Fruit fly (Drosophila melanogaster) whole organism, embryonic: ENCODE results near the gene CG16710.

ENCODE experiments used
- Antp ChIP-seq: fragments of 200-800 bp; sonication (Bioruptor generic); optimal IDR thresholded peaks from 3 replicates; lab custom pipeline; 2016; ENCODE audit warnings: missing biosample characterization, missing genetic modification characterization
- B-H1 ChIP-seq: fragments of 200-800 bp; sonication (Bioruptor generic); IDR thresholded peaks from 3 replicates; pipeline ENCODE4 v1.3.6; 2022; ENCODE audit warnings: missing biosample characterization, missing genetic modification characterization
- CG11085 ChIP-seq: fragments of 200-800 bp; sonication (Bioruptor generic); IDR thresholded peaks from 2 replicates; pipeline ENCODE4 v1.3.6; 2022; ENCODE audit warnings: missing biosample characterization, missing genetic modification characterization
- CG12219 ChIP-seq: fragments of 200-800 bp; sonication (Bioruptor generic); optimal IDR thresholded peaks from 3 replicates; lab custom pipeline; 2018; ENCODE audit warnings: missing biosample characterization, mild to moderate bottlenecking, missing genetic modification characterization
- CG12744 ChIP-seq: fragments of 200-800 bp; sonication (Bioruptor generic); optimal IDR thresholded peaks from 2 replicates; lab custom pipeline; 2016; ENCODE audit warnings: missing biosample characterization, missing genetic modification characterization
- CG13894 ChIP-seq: fragments of 200-800 bp; sonication (Bioruptor generic); optimal IDR thresholded peaks from 3 replicates; lab custom pipeline; 2018; ENCODE audit warnings: missing biosample characterization, mild to moderate bottlenecking, missing genetic modification characterization, moderate library complexity
- CG14667 ChIP-seq: fragments of 200-800 bp; sonication (Bioruptor generic); IDR thresholded peaks from 2 replicates; pipeline ENCODE4 v1.3.6; 2022; ENCODE audit warnings: missing biosample characterization, missing genetic modification characterization
- CG1603 ChIP-seq: fragments of 200-800 bp; sonication (Bioruptor generic); optimal IDR thresholded peaks from 2 replicates; lab custom pipeline; 2019; ENCODE audit warnings: missing biosample characterization, mild to moderate bottlenecking, missing genetic modification characterization, moderate library complexity
- CG18262 ChIP-seq: fragments of 200-800 bp; optimal IDR thresholded peaks from 3 replicates; lab custom pipeline; 2019; ENCODE audit warnings: missing biosample characterization, mild to moderate bottlenecking, missing genetic modification characterization, moderate library complexity
- CG18764 ChIP-seq: fragments of 200-800 bp; sonication (Bioruptor generic); optimal IDR thresholded peaks from 3 replicates; lab custom pipeline; 2016; ENCODE audit warnings: missing biosample characterization, missing genetic modification characterization
- CG2712 ChIP-seq: fragments of 200-800 bp; optimal IDR thresholded peaks from 3 replicates; lab custom pipeline; 2019; ENCODE audit warnings: missing biosample characterization, mild to moderate bottlenecking, missing genetic modification characterization, moderate library complexity
- CG2875 ChIP-seq: fragments of 200-800 bp; sonication (Bioruptor generic); optimal IDR thresholded peaks from 2 replicates; lab custom pipeline; 2017; ENCODE audit warnings: missing biosample characterization, mild to moderate bottlenecking, missing genetic modification characterization, missing genetic modification reagents
- CG33557 ChIP-seq: fragments of 200-800 bp; sonication (Bioruptor generic); optimal IDR thresholded peaks from 2 replicates; lab custom pipeline; 2019; ENCODE audit warnings: missing biosample characterization, mild to moderate bottlenecking, missing genetic modification characterization, moderate library complexity
- CG3726 ChIP-seq: fragments of 200-800 bp; sonication (Bioruptor generic); IDR thresholded peaks from 3 replicates; pipeline ENCODE4, ENCODE4 v1.3.6; 2022; ENCODE audit warnings: missing biosample characterization, missing genetic modification characterization
- CG6254 ChIP-seq: fragments of 200-800 bp; sonication (Bioruptor generic); optimal IDR thresholded peaks from 3 replicates; lab custom pipeline; 2017; ENCODE audit warnings: mild to moderate bottlenecking, missing biosample characterization, missing genetic modification reagents, missing genetic modification characterization
- CG8089 ChIP-seq: fragments of 200-800 bp; sonication (Bioruptor generic); optimal IDR thresholded peaks from 3 replicates; lab custom pipeline; 2016; ENCODE audit warnings: missing biosample characterization, missing genetic modification characterization
- CTCF ChIP-seq: fragments of 200-800 bp; sonication (Bioruptor generic); optimal IDR thresholded peaks from 2 replicates; lab custom pipeline; 2017; ENCODE audit warnings: missing biosample characterization, mild to moderate bottlenecking, missing genetic modification characterization, moderate library complexity
- Camta ChIP-seq: fragments of 200-800 bp; sonication (Bioruptor generic); optimal IDR thresholded peaks from 2 replicates; lab custom pipeline; 2016; ENCODE audit warnings: missing biosample characterization, missing genetic modification characterization
- Dbx ChIP-seq: fragments of 200-800 bp; sonication (Bioruptor generic); IDR thresholded peaks from 3 replicates; pipeline ENCODE4 v1.3.6; 2022; ENCODE audit warnings: missing biosample characterization, missing genetic modification characterization
- Dfd ChIP-seq, 2 experiments: fragments of >200 bp; optimal IDR thresholded peaks; 2 replicates each; lab custom pipeline; 2017; ENCODE audit warnings: missing biosample characterization in 2 of 2, missing genetic modification characterization in 2 of 2
- Dp ChIP-seq: fragments of 200-800 bp; sonication (Bioruptor generic); optimal IDR thresholded peaks from 2 replicates; lab custom pipeline; 2018; ENCODE audit warnings: missing biosample characterization, mild to moderate bottlenecking, missing genetic modification characterization, moderate library complexity
- GATAe ChIP-seq: fragments of 200-800 bp; sonication (Bioruptor generic); conservative IDR thresholded peaks from 2 replicates; pipeline ENCODE4 v1.3.6; 2022; ENCODE audit warnings: missing biosample characterization, missing genetic modification characterization
- Hr3 ChIP-seq: fragments of 200-800 bp; sonication (Bioruptor generic); optimal IDR thresholded peaks from 3 replicates; lab custom pipeline; 2016; ENCODE audit warnings: missing biosample characterization, missing genetic modification characterization
- MBD-R2 ChIP-seq: fragments of 200-800 bp; sonication (Bioruptor generic); IDR thresholded peaks from 2 replicates; pipeline ENCODE4 v1.3.6; 2022; ENCODE audit warnings: missing biosample characterization, missing genetic modification characterization
- Oaz ChIP-seq: fragments of 200-800 bp; sonication (Bioruptor generic); IDR thresholded peaks from 2 replicates; pipeline ENCODE4 v1.3.6; 2022; ENCODE audit warnings: missing biosample characterization, missing genetic modification characterization
- Oli ChIP-seq: fragments of 200-800 bp; sonication (Bioruptor generic); optimal IDR thresholded peaks from 2 replicates; lab custom pipeline; 2018; ENCODE audit warnings: missing biosample characterization, mild to moderate bottlenecking, missing genetic modification characterization, moderate library complexity
- Optix ChIP-seq: fragments of 200-800 bp; sonication (Bioruptor generic); IDR thresholded peaks from 3 replicates; pipeline ENCODE4 v1.3.6; 2022; ENCODE audit warnings: missing biosample characterization, missing genetic modification characterization
- PHDP ChIP-seq: fragments of 200-800 bp; sonication (Bioruptor generic); optimal IDR thresholded peaks from 3 replicates; lab custom pipeline; 2018; ENCODE audit warnings: missing biosample characterization, mild to moderate bottlenecking, missing genetic modification characterization, moderate library complexity
- Pdp1 ChIP-seq, 2 experiments: fragments of 200-800 bp; sonication (Bioruptor generic); optimal IDR thresholded peaks; 3 replicates each; lab custom pipeline; 2016; ENCODE audit warnings: missing biosample characterization in 2 of 2, missing genetic modification characterization in 2 of 2, mild to moderate bottlenecking in 1 of 2, moderate library complexity in 1 of 2
- Sry-δ ChIP-seq: fragments of 200-800 bp; sonication (Bioruptor generic); optimal IDR thresholded peaks from 2 replicates; lab custom pipeline; 2016; ENCODE audit warnings: missing biosample characterization, missing genetic modification characterization
- TFAM ChIP-seq: fragments of 200-800 bp; sonication (Bioruptor generic); optimal IDR thresholded peaks from 2 replicates; lab custom pipeline; 2017; ENCODE audit warnings: missing biosample characterization, missing genetic modification characterization, inconsistent platforms
- YL-1 ChIP-seq: fragments of 200-800 bp; sonication (Bioruptor generic); optimal IDR thresholded peaks from 3 replicates; lab custom pipeline; 2017; ENCODE audit warnings: missing biosample characterization, mild to moderate bottlenecking, missing genetic modification characterization
- ac ChIP-seq: fragments of 200-800 bp; sonication (Bioruptor generic); optimal IDR thresholded peaks from 3 replicates; lab custom pipeline; 2017; ENCODE audit warnings: missing biosample characterization, mild to moderate bottlenecking, missing genetic modification characterization
- aop ChIP-seq: fragments of 200-800 bp; sonication (Bioruptor generic); IDR thresholded peaks from 2 replicates; pipeline ENCODE4 v1.3.6; 2022; ENCODE audit warnings: missing biosample characterization, missing genetic modification characterization
- ap ChIP-seq: fragments of 200-800 bp; sonication (Bioruptor generic); IDR thresholded peaks from 2 replicates; pipeline ENCODE4 v1.3.6; 2022; ENCODE audit warnings: missing biosample characterization, missing genetic modification characterization
- bowl ChIP-seq: fragments of 200-800 bp; sonication (Bioruptor generic); IDR thresholded peaks from 2 replicates; pipeline ENCODE4 v1.3.6; 2022; ENCODE audit warnings: missing biosample characterization, missing genetic modification characterization
- br ChIP-seq: fragments of >200 bp; optimal IDR thresholded peaks from 2 replicates; lab custom pipeline; 2017
- fd102C ChIP-seq: fragments of 200-800 bp; sonication (Bioruptor generic); optimal IDR thresholded peaks from 2 replicates; lab custom pipeline; 2018; ENCODE audit warnings: missing biosample characterization, mild to moderate bottlenecking, missing genetic modification characterization, moderate library complexity
- grau ChIP-seq: fragments of 200-800 bp; optimal IDR thresholded peaks from 3 replicates; lab custom pipeline; 2019; ENCODE audit warnings: missing biosample characterization, mild to moderate bottlenecking, missing genetic modification characterization, moderate library complexity
- hkb ChIP-seq, 2 experiments: fragments of 200-800 bp in 1 of 2; fragments of >200 bp in 1 of 2; sonication (Bioruptor generic) in 1 of 2; IDR thresholded peaks in 1 of 2; optimal IDR thresholded peaks in 1 of 2; 2 replicates each; pipeline versions ENCODE4 v1.3.6 to Lab custom; 2017 to 2022; ENCODE audit warnings: missing biosample characterization in 1 of 2, missing genetic modification characterization in 1 of 2
- jumu ChIP-seq: fragments of 200-800 bp; sonication (Bioruptor generic); optimal IDR thresholded peaks from 3 replicates; lab custom pipeline; 2016; ENCODE audit warnings: missing biosample characterization, missing genetic modification characterization
- klu ChIP-seq: fragments of 200-800 bp; sonication (Bioruptor generic); IDR thresholded peaks from 2 replicates; pipeline ENCODE4 v1.3.6; 2022; ENCODE audit warnings: missing biosample characterization, missing genetic modification characterization
- nerfin-2 ChIP-seq: fragments of 200-800 bp; sonication (Bioruptor generic); IDR thresholded peaks from 2 replicates; pipeline ENCODE4 v1.3.6; 2022; ENCODE audit warnings: missing biosample characterization, missing genetic modification characterization; ENCODE audit not compliant: partially characterized antibody
- pho ChIP-seq: fragments of 200-800 bp; sonication (Bioruptor generic); optimal IDR thresholded peaks from 2 replicates; lab custom pipeline; 2016; ENCODE audit warnings: missing biosample characterization, missing genetic modification characterization
- scrt ChIP-seq: fragments of 200-800 bp; sonication (Bioruptor generic); optimal IDR thresholded peaks from 2 replicates; lab custom pipeline; 2018; ENCODE audit warnings: missing biosample characterization, mild to moderate bottlenecking, missing genetic modification characterization, moderate library complexity
- sens ChIP-seq: fragments of 200-800 bp; sonication (Bioruptor generic); peaks from one replicate; lab custom pipeline; 2016; ENCODE audit warnings: missing biosample characterization, missing genetic modification characterization
- tna ChIP-seq: fragments of 200-800 bp; sonication (Bioruptor generic); IDR thresholded peaks from 2 replicates; pipeline ENCODE4 v1.3.6; 2022; ENCODE audit warnings: missing biosample characterization, missing genetic modification characterization; ENCODE audit not compliant: partially characterized antibody
- toy ChIP-seq: fragments of 200-800 bp; sonication (Bioruptor generic); IDR thresholded peaks from 2 replicates; pipeline ENCODE4 v1.3.6; 2022; ENCODE audit warnings: missing biosample characterization, missing genetic modification characterization
- ttk ChIP-seq: fragments of 200-800 bp; sonication (Bioruptor generic); IDR thresholded peaks from 2 replicates; pipeline ENCODE4 v2.1.2; 2022; ENCODE audit warnings: missing biosample characterization, missing genetic modification characterization
- wdn ChIP-seq: fragments of 200-800 bp; sonication (Bioruptor generic); IDR thresholded peaks from 2 replicates; pipeline ENCODE4 v1.3.6; 2022; ENCODE audit warnings: missing biosample characterization, missing genetic modification characterization

The CG16710 gene

dm6 chr3R:23669401-23670216 lies 12.7 kb upstream of the CG16710 start, which contains the start of gene CG31145 (continued):
- TF ChIP-seq CG18262 (tag; lab: Kevin White, UChicago) = peak; percentile 99
- TF ChIP-seq Oaz (GFP tag; lab: Robert Waterston, UW) = peak; percentile 99
- peak; percentile 100 for TF ChIP-seq Oli (tag; lab: Kevin White, UChicago)
- peak; percentile 99 for TF ChIP-seq grau
- TF ChIP-seq klu (GFP tag; lab: Robert Waterston, UW) = peak; percentile 99
- peak; percentile 98 for TF ChIP-seq CG13894 (tag; lab: Kevin White, UChicago)
- no peak for TF ChIP-seq hkb (optimal IDR thresholded peaks at IDR 0.05; lab: Kevin White, UChicago)
- TF ChIP-seq hkb (GFP tag; IDR thresholded peaks at IDR 0.05; lab: Robert Waterston, UW) = peak; percentile 99
- peak; percentile 100 for TF ChIP-seq sens (GFP tag; lab: Kevin White, UChicago)
- peak; percentile 99 for TF ChIP-seq scrt (GFP tag; lab: Kevin White, UChicago)
- TF ChIP-seq ac (GFP tag; lab: Kevin White, UChicago) = peak; percentile 96
- peak; percentile 99 for TF ChIP-seq jumu (GFP tag; lab: Kevin White, UChicago)
- peak; percentile 99 for TF ChIP-seq Dbx (GFP tag; lab: Robert Waterston, UW)
- TF ChIP-seq PHDP = peak; percentile 100
- TF ChIP-seq br (lab: Kevin White, UChicago) = no peak
- peak in 1 of 2 experiments; percentile 95 for TF ChIP-seq Dfd (GFP tag; optimal IDR thresholded peaks at IDR 0.05; lab: Kevin White, UChicago)
- peak; percentile 70; the same call in 1 of the 2 replicates for TF ChIP-seq tna (GFP tag; lab: Robert Waterston, UW)
- TF ChIP-seq CG12744 (GFP tag; lab: Kevin White, UChicago) = peak; percentile 99
- peak; percentile 99 for TF ChIP-seq CG18764 (GFP tag; lab: Kevin White, UChicago)
- TF ChIP-seq CG1603 (tag; lab: Kevin White, UChicago) = peak; percentile 98
- peak; percentile 95 for TF ChIP-seq bowl (GFP tag; lab: Robert Waterston, UW)
- peak; percentile 97 for TF ChIP-seq CG11085 (GFP tag; lab: Robert Waterston, UW)
- peak; percentile 99 for TF ChIP-seq CG2875 (GFP tag; lab: Kevin White, UChicago)
- peak; percentile 95 for TF ChIP-seq TFAM
- no peak for TF ChIP-seq nerfin-2
- peak; percentile 86 for TF ChIP-seq aop (GFP tag; lab: Robert Waterston, UW)
- TF ChIP-seq ttk (GFP tag; lab: Robert Waterston, UW) = peak; percentile 99
- peak; percentile 71 for TF ChIP-seq fd102C
- peak; percentile 97 for TF ChIP-seq CG6254 (GFP tag; lab: Kevin White, UChicago)
- peak; percentile 100 for TF ChIP-seq Camta (GFP tag; lab: Kevin White, UChicago)
- peak; percentile 98 for TF ChIP-seq MBD-R2 (GFP tag; lab: Robert Waterston, UW)
- TF ChIP-seq CG2712 (tag; lab: Kevin White, UChicago) = peak; percentile 99
- peak; percentile 97 for TF ChIP-seq toy (GFP tag; lab: Robert Waterston, UW)
- TF ChIP-seq CTCF (GFP tag; lab: Kevin White, UChicago) = peak; percentile 86
- TF ChIP-seq CG12219 (GFP tag; lab: Kevin White, UChicago) = peak; percentile 99
- peak; percentile 99 to 100 for TF ChIP-seq Pdp1 (GFP tag; optimal IDR thresholded peaks at IDR 0.05; lab: Kevin White, UChicago)
- TF ChIP-seq wdn (GFP tag; lab: Robert Waterston, UW) = peak; percentile 98
- TF ChIP-seq B-H1 (GFP tag; lab: Robert Waterston, UW) = peak; percentile 99
- TF ChIP-seq CG33557 (GFP tag; lab: Kevin White, UChicago) = peak; percentile 87
- peak; percentile 99 for TF ChIP-seq Antp (GFP tag; lab: Kevin White, UChicago)
- TF ChIP-seq GATAe = peak; percentile 99
- TF ChIP-seq YL-1 (GFP tag; lab: Kevin White, UChicago) = peak; percentile 98
- peak; percentile 84 for TF ChIP-seq Sry-δ (GFP tag; lab: Kevin White, UChicago)
- TF ChIP-seq CG14667 (GFP tag; lab: Robert Waterston, UW) = peak; percentile 98
- TF ChIP-seq Optix (GFP tag; lab: Robert Waterston, UW) = peak; percentile 99
- peak; percentile 40 for TF ChIP-seq Dp (GFP tag; lab: Kevin White, UChicago)
- TF ChIP-seq Hr3 (GFP tag; lab: Kevin White, UChicago) = peak; percentile 100
- peak; percentile 100 for TF ChIP-seq pho (GFP tag; lab: Kevin White, UChicago)
- peak; percentile 99 for TF ChIP-seq CG8089 (GFP tag; lab: Kevin White, UChicago)
- TF ChIP-seq CG3726 = peak; percentile 99
- TF ChIP-seq ap (GFP tag; lab: Robert Waterston, UW) = peak; percentile 98
